Fruit fly (Drosophila melanogaster): ENCODE results near the gene Eip63F-1.

DNA sequence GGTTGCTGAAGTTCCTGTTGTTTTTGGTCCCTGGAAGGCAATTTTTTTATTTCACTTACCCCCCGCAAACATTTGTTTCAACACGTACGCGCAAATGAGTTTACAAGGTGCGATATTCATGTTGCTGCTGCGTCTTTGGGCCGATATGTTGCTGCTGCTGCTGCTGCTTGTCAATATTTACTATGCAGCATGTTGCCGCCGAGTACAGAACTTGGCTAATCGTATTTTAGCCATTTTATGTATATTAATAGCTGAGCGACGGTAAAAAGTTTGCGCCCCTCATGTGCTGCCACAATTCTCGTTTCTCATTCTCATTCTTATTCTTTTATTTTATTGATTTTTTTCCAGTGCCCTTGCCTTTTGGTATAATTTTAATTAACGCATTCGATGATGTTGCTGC is 69.0 kb downstream of the Eip63F-1 start:
- TF ChIP-seq Hr39 (GFP tag; optimal IDR thresholded peaks at IDR 0.05) (no peak), Hr38 (GFP tag; optimal IDR thresholded peaks at IDR 0.05) (no peak), Eip93F (GFP tag; optimal IDR thresholded peaks at IDR 0.05) (no peak), Eip78C (GFP tag) (no peak), fd85E (GFP tag; optimal IDR thresholded peaks at IDR 0.05) (no peak), CG10631 (GFP tag; optimal IDR thresholded peaks at IDR 0.05) (no peak), OdsH (GFP tag; optimal IDR thresholded peaks at IDR 0.05) (no peak), Blimp-1 (GFP tag; optimal IDR thresholded peaks at IDR 0.05) (no peak), CG3919 (GFP tag; optimal IDR thresholded peaks at IDR 0.05) (peak; percentile 13), pdm3 (GFP tag; optimal IDR thresholded peaks at IDR 0.05) (no peak)

All from whole organism, prepupa.